Worm (Caenorhabditis elegans): ENCODE measurements around the gene srb-1.

- no peak for TF ChIP-seq tbx-9 (tag; optimal IDR thresholded peaks at IDR 0.05; ENCODE audit: borderline replicate concordance)
- TF ChIP-seq sea-2 (GFP tag; IDR thresholded peaks at IDR 0.05) = no peak
Measured at ce11 chrII:5177902-5178301, 7.1 kb upstream of the srb-1 start, which contains the start of gene C27D6.12.

Measured in whole organism, young adult.